Fruit fly (Drosophila melanogaster): ENCODE measurements around the gene VhaAC39-2.

The VhaAC39-2 gene

DNA sequence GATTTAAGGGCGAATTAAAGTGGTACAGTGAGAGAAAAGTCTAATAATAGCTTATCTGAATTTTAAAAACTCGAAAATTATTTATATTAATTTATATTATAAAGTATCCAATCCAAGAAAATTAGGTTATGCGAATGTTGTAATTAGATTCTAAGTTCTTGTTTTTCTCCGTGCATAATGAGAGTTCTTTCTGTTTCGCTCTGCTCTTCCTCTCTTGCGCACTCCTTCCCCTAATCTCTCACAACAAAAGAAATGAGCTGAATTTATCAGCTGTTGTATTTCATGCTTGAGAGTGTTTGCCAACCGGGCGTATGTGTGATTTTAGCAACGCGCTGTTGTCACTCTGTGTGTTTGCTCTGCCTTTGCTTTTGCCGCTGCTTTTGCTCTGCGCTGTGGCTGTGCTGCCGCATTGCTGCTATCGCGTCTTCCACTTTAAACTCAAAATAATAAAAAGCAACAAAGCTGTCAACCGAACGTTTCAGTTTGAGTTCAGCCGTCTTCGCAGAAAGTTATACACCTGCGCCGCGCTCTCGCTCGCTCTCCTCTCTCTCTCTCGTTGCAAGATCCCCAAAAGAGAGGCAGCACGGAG, 14.4 kb upstream of the VhaAC39-2 start, which contains the start of gene CG46310 (continued):
- TF ChIP-seq CG11695 (GFP tag; IDR thresholded peaks at IDR 0.05) (peak; percentile 87), Sry-β (GFP tag; optimal IDR thresholded peaks at IDR 0.05) (no peak), CG9215 (GFP tag; IDR thresholded peaks at IDR 0.05) (peak; percentile 72), ewg (GFP tag; optimal IDR thresholded peaks at IDR 0.05) (peak; percentile 45), Deaf1 (tag; optimal IDR thresholded peaks at IDR 0.05) (peak; percentile 35), sc (optimal IDR thresholded peaks at IDR 0.05) (no peak), sc (GFP tag; optimal IDR thresholded peaks at IDR 0.05) (no peak), cato (GFP tag; optimal IDR thresholded peaks at IDR 0.05; ENCODE audit: borderline replicate concordance) (no peak), CG8944 (GFP tag; optimal IDR thresholded peaks at IDR 0.05) (no peak), CG8281 (tag; optimal IDR thresholded peaks at IDR 0.05) (no peak), crc (GFP tag; optimal IDR thresholded peaks at IDR 0.05) (no peak), hb (GFP tag; IDR thresholded peaks at IDR 0.05; ENCODE audit: partially characterized antibody) (no peak), CG9817 (tag; optimal IDR thresholded peaks at IDR 0.05) (peak; percentile 60), Asciz (GFP tag; optimal IDR thresholded peaks at IDR 0.05) (peak; percentile 15), CG4820 (GFP tag; optimal IDR thresholded peaks at IDR 0.05) (peak; percentile 25), CG14965 (GFP tag; optimal IDR thresholded peaks at IDR 0.05; ENCODE audit: borderline replicate concordance) (no peak), cas (GFP tag; IDR thresholded peaks at IDR 0.05) (no peak), Gug (GFP tag; IDR thresholded peaks at IDR 0.05) (peak; percentile 58; the same call in 3 of the 4 replicates), disco-r (GFP tag; optimal IDR thresholded peaks at IDR 0.05) (no peak), rib (GFP tag; IDR thresholded peaks at IDR 0.05) (peak; percentile 89), Dad (GFP tag; optimal IDR thresholded peaks at IDR 0.05) (no peak), Fer2 (tag; optimal IDR thresholded peaks at IDR 0.05) (no peak), bowl (GFP tag; IDR thresholded peaks at IDR 0.05) (no peak), chm (GFP tag; IDR thresholded peaks at IDR 0.05) (peak; percentile 57; the same call in 1 of the 2 replicates), CG14050 (GFP tag; IDR thresholded peaks at IDR 0.05) (0 out of 3 replicates have a peak, but pooled peaks have one; percentile 44), lola (GFP tag; optimal IDR thresholded peaks at IDR 0.05) (no peak), D (optimal IDR thresholded peaks at IDR 0.05) (no peak), D (GFP tag; optimal IDR thresholded peaks at IDR 0.05) (peak; percentile 55), CG1024 (GFP tag; IDR thresholded peaks at IDR 0.05) (peak; percentile 27; the same call in 1 of the 2 replicates), maf-S (GFP tag; optimal IDR thresholded peaks at IDR 0.05) (no peak), tio (GFP tag; optimal IDR thresholded peaks at IDR 0.05) (peak; percentile 37), NfI (GFP tag; optimal IDR thresholded peaks at IDR 0.05) (peak; percentile 39), gem (tag; optimal IDR thresholded peaks at IDR 0.05) (peak; percentile 90), hth (optimal IDR thresholded peaks at IDR 0.05) (no peak), Vsx1 (GFP tag; optimal IDR thresholded peaks at IDR 0.05) (peak; percentile 79), h (optimal IDR thresholded peaks at IDR 0.05) (no peak), CG8359 (GFP tag; optimal IDR thresholded peaks at IDR 0.05; ENCODE audit: borderline replicate concordance) (no peak), Aef1 (GFP tag; IDR thresholded peaks at IDR 0.05) (peak; percentile 84), unc-4 (GFP tag; IDR thresholded peaks at IDR 0.05; ENCODE audit: partially characterized antibody) (0 out of 2 replicates have a peak, but pooled peaks have one; percentile 12), CG15479 (GFP tag; optimal IDR thresholded peaks at IDR 0.05) (no peak), CG13296 (GFP tag; optimal IDR thresholded peaks at IDR 0.05) (peak; percentile 51), CG2120 (GFP tag; optimal IDR thresholded peaks at IDR 0.05) (peak; percentile 67), CG6175 (GFP tag; IDR thresholded peaks at IDR 0.05) (peak; percentile 94), kni (GFP tag; optimal IDR thresholded peaks at IDR 0.05) (no peak), zfh2 (GFP tag; optimal IDR thresholded peaks at IDR 0.05) (peak; percentile 16), CG1233 (GFP tag; optimal IDR thresholded peaks at IDR 0.05) (peak; percentile 40), CG17385 (GFP tag; optimal IDR thresholded peaks at IDR 0.05) (peak; percentile 46), CG4404 (GFP tag; IDR thresholded peaks at IDR 0.05) (0 out of 2 replicates have a peak, but pooled peaks have one; percentile 47), Doc2 (GFP tag; IDR thresholded peaks at IDR 0.05) (no peak), dm (GFP tag; optimal IDR thresholded peaks at IDR 0.05) (no peak), Hey (tag; optimal IDR thresholded peaks at IDR 0.05) (peak; percentile 32)

Measured in whole organism, embryonic.